Worm (Caenorhabditis elegans) whole organism, young adult: ENCODE data around the gene rhr-2.

ENCODE experiments used
- B0261.1 ChIP-seq: sonication (generic microtip); optimal IDR thresholded peaks from 2 replicates; lab custom pipeline; 2016; ENCODE audit warnings: mild to moderate bottlenecking, missing genetic modification characterization, moderate library complexity, missing compliant biosample characterization
- D2030.7 ChIP-seq: fragments of 200-800 bp; sonication (Bioruptor generic); IDR thresholded peaks from 2 replicates; pipeline ENCODE4 v1.3.6; 2022; ENCODE audit warnings: missing genetic modification reagents, missing genetic modification characterization, missing compliant biosample characterization
- F23B12.7 ChIP-seq: sonication (generic microtip); optimal IDR thresholded peaks from 2 replicates; lab custom pipeline; 2017; ENCODE audit warnings: missing genetic modification characterization, mild to moderate bottlenecking, missing compliant biosample characterization, antibody characterized with exemption, moderate library complexity; ENCODE audit not compliant: insufficient read depth
- F33H1.4 ChIP-seq: fragments of 200-800 bp; sonication (Bioruptor generic); IDR thresholded peaks from 2 replicates; pipeline ENCODE4 v1.3.6; 2022; ENCODE audit warnings: missing genetic modification reagents, missing genetic modification characterization, missing compliant biosample characterization
- T07F8.4 ChIP-seq: sonication (generic microtip); optimal IDR thresholded peaks from 2 replicates; lab custom pipeline; 2016; ENCODE audit warnings: mild to moderate bottlenecking, missing genetic modification characterization, moderate library complexity, missing compliant biosample characterization
- Y53F4B.3 ChIP-seq: fragments of 200-800 bp; sonication (Bioruptor generic); IDR thresholded peaks from 2 replicates; pipeline ENCODE4 v1.3.6; 2022; ENCODE audit warnings: missing genetic modification reagents, missing genetic modification characterization, missing compliant biosample characterization
- Y79H2A.3 ChIP-seq: fragments of 200-800 bp; sonication (Bioruptor generic); conservative IDR thresholded peaks from 2 replicates; pipeline ENCODE4 v1.3.6; 2022; ENCODE audit warnings: missing genetic modification reagents, missing genetic modification characterization, missing compliant biosample characterization
- ama-1 ChIP-seq, 3 experiments: fragments of 150-350 bp in 1 of 3; sonication (generic microtip) in 2 of 3; optimal IDR thresholded peaks; 2 replicates each; lab custom pipeline; 2014 to 2018; ENCODE audit warnings: missing biosample characterization in 2 of 3, missing genetic modification characterization in 2 of 3, missing genetic modification reagents in 2 of 3
- aptf-2 ChIP-seq: fragments of 200-800 bp; sonication (Bioruptor generic); conservative IDR thresholded peaks from 2 replicates; pipeline ENCODE4 v1.3.6; 2022; ENCODE audit warnings: missing genetic modification reagents, missing genetic modification characterization, missing compliant biosample characterization
- athp-1 ChIP-seq: sonication (generic microtip); optimal IDR thresholded peaks from 2 replicates; lab custom pipeline; 2017; ENCODE audit warnings: mild to moderate bottlenecking, missing genetic modification characterization, missing compliant biosample characterization
- attf-5 ChIP-seq: fragments of 200-800 bp; sonication (Bioruptor generic); optimal IDR thresholded peaks from 2 replicates; lab custom pipeline; 2018; ENCODE audit warnings: mild to moderate bottlenecking, missing genetic modification characterization, missing compliant biosample characterization
- bed-1 ChIP-seq: fragments of 200-800 bp; sonication (Bioruptor generic); IDR thresholded peaks from 2 replicates; pipeline ENCODE4 v1.3.6; 2022; ENCODE audit warnings: missing genetic modification reagents, missing genetic modification characterization, missing compliant biosample characterization
- ceh-100 ChIP-seq: fragments of 200-800 bp; sonication (Bioruptor generic); IDR thresholded peaks from 2 replicates; pipeline ENCODE4 v1.3.6; 2022; ENCODE audit warnings: missing genetic modification reagents, missing genetic modification characterization, missing compliant biosample characterization
- ceh-79 ChIP-seq: sonication (generic microtip); optimal IDR thresholded peaks from 2 replicates; lab custom pipeline; 2017; ENCODE audit warnings: mild to moderate bottlenecking, missing genetic modification characterization, missing compliant biosample characterization
- die-1 ChIP-seq: sonication (generic microtip); optimal IDR thresholded peaks from 2 replicates; lab custom pipeline; 2016; ENCODE audit warnings: missing genotype, mild to moderate bottlenecking, missing genetic modification characterization, missing compliant biosample characterization
- dox-1 ChIP-seq: fragments of 200-800 bp; sonication (Bioruptor generic); IDR thresholded peaks from 2 replicates; pipeline ENCODE4 v1.3.6; 2022; ENCODE audit warnings: missing genetic modification reagents, missing genetic modification characterization, missing compliant biosample characterization
- dpl-1 ChIP-seq: fragments of 150-350 bp; optimal IDR thresholded peaks from 2 replicates; lab custom pipeline; 2014; ENCODE audit warnings: missing biosample characterization, missing genetic modification reagents, missing genetic modification characterization
- efl-1 ChIP-seq: fragments of 150-350 bp; optimal IDR thresholded peaks from 2 replicates; lab custom pipeline; 2014; ENCODE audit warnings: missing biosample characterization, missing genetic modification reagents, missing genetic modification characterization
- gei-17 ChIP-seq: fragments of 200-800 bp; sonication (Bioruptor generic); optimal IDR thresholded peaks from 2 replicates; lab custom pipeline; 2018; ENCODE audit warnings: mild to moderate bottlenecking, missing genetic modification characterization, missing compliant biosample characterization
- him-1 ChIP-seq: sonication (generic microtip); optimal IDR thresholded peaks from 2 replicates; lab custom pipeline; 2016; ENCODE audit warnings: missing genotype, missing genetic modification reagents, missing genetic modification characterization, missing compliant biosample characterization
- hlh-26 ChIP-seq: fragments of 200-800 bp; sonication (Bioruptor generic); conservative IDR thresholded peaks from 2 replicates; pipeline ENCODE4 v1.3.6; 2022; ENCODE audit warnings: missing genetic modification reagents, missing genetic modification characterization, missing compliant biosample characterization
- hmg-1.2 ChIP-seq: fragments of 200-800 bp; sonication (Bioruptor generic); IDR thresholded peaks from 2 replicates; pipeline ENCODE4 v1.3.6; 2022; ENCODE audit warnings: missing genetic modification reagents, missing genetic modification characterization, missing compliant biosample characterization
- hmg-20 ChIP-seq: fragments of 200-800 bp; sonication (Bioruptor generic); IDR thresholded peaks from 2 replicates; pipeline ENCODE4 v1.3.6; 2022; ENCODE audit warnings: missing genetic modification reagents, missing genetic modification characterization, missing compliant biosample characterization
- let-526 ChIP-seq: fragments of 200-800 bp; sonication (Bioruptor generic); IDR thresholded peaks from 2 replicates; pipeline ENCODE4 v1.3.6; 2022; ENCODE audit warnings: missing genetic modification reagents, missing genetic modification characterization, missing compliant biosample characterization
- let-607 ChIP-seq, 2 experiments: fragments of 200-800 bp in 1 of 2; sonication (Bioruptor generic) in 1 of 2; sonication (generic microtip) in 1 of 2; optimal IDR thresholded peaks; 2 replicates each; lab custom pipeline; 2016 to 2018; ENCODE audit warnings: mild to moderate bottlenecking in 2 of 2, missing compliant biosample characterization in 2 of 2, missing genetic modification characterization in 2 of 2, moderate library complexity in 2 of 2, missing genotype in 1 of 2
- lin-35 ChIP-seq, 3 experiments: fragments of 150-350 bp in 2 of 3; sonication (generic microtip) in 1 of 3; optimal IDR thresholded peaks; 2 replicates each; lab custom pipeline; 2014 to 2018; ENCODE audit warnings: missing biosample characterization in 3 of 3, missing genetic modification characterization in 3 of 3, missing genetic modification reagents in 3 of 3
- lin-54 ChIP-seq: fragments of 200-800 bp; sonication (Bioruptor generic); optimal IDR thresholded peaks from 2 replicates; lab custom pipeline; 2018; ENCODE audit warnings: mild to moderate bottlenecking, missing genetic modification characterization, missing compliant biosample characterization
- lir-1 ChIP-seq: fragments of 200-800 bp; sonication (Bioruptor generic); conservative IDR thresholded peaks from 2 replicates; pipeline ENCODE4 v1.3.6; 2022; ENCODE audit warnings: missing genetic modification reagents, missing genetic modification characterization, missing compliant biosample characterization
- lsl-1 ChIP-seq: fragments of 200-800 bp; sonication (Bioruptor generic); optimal IDR thresholded peaks from 2 replicates; lab custom pipeline; 2018; ENCODE audit warnings: mild to moderate bottlenecking, missing genetic modification characterization, moderate library complexity, missing compliant biosample characterization
- madf-3 ChIP-seq: fragments of 200-800 bp; sonication (Bioruptor generic); IDR thresholded peaks from 2 replicates; pipeline ENCODE4 v1.3.6; 2022; ENCODE audit warnings: missing genetic modification reagents, missing genetic modification characterization, missing compliant biosample characterization
- madf-6 ChIP-seq: fragments of 200-800 bp; sonication (Bioruptor generic); IDR thresholded peaks from 2 replicates; pipeline ENCODE4 v1.3.6; 2022; ENCODE audit warnings: missing genetic modification reagents, missing genetic modification characterization, missing compliant biosample characterization
- mcd-1 ChIP-seq: fragments of 200-800 bp; sonication (Bioruptor generic); IDR thresholded peaks from 2 replicates; pipeline ENCODE4 v1.3.6; 2022; ENCODE audit warnings: missing genetic modification reagents, missing genetic modification characterization, missing compliant biosample characterization
- mel-28 ChIP-seq: sonication (generic microtip); optimal IDR thresholded peaks from 2 replicates; lab custom pipeline; 2016; ENCODE audit warnings: borderline replicate concordance, mild to moderate bottlenecking, missing genetic modification characterization, missing compliant biosample characterization
- rec-8 ChIP-seq, 2 experiments: sonication (generic microtip); optimal IDR thresholded peaks; 2 replicates each; lab custom pipeline; 2016; ENCODE audit warnings: mild to moderate bottlenecking in 2 of 2, missing genetic modification characterization in 2 of 2, missing genetic modification reagents in 2 of 2, missing genotype in 2 of 2, missing biosample characterization in 1 of 2, missing compliant biosample characterization in 1 of 2, moderate library complexity in 1 of 2
- snpc-1.3 ChIP-seq: sonication (generic microtip); optimal IDR thresholded peaks from 2 replicates; lab custom pipeline; 2017; ENCODE audit warnings: missing genetic modification characterization, mild to moderate bottlenecking, missing compliant biosample characterization, antibody characterized with exemption, moderate library complexity, missing genotype, missing genetic modification reagents; ENCODE audit not compliant: insufficient read depth
- snpc-3.4 ChIP-seq: sonication (generic microtip); optimal IDR thresholded peaks from 2 replicates; lab custom pipeline; 2017; ENCODE audit warnings: missing genetic modification characterization, mild to moderate bottlenecking, missing compliant biosample characterization, antibody characterized with exemption, moderate library complexity, missing genotype, missing genetic modification reagents
- somi-1 ChIP-seq: fragments of 200-800 bp; sonication (Bioruptor generic); optimal IDR thresholded peaks from 2 replicates; lab custom pipeline; 2018; ENCODE audit warnings: mild to moderate bottlenecking, missing genetic modification characterization, missing compliant biosample characterization
- tbx-9 ChIP-seq: sonication (generic microtip); optimal IDR thresholded peaks from 2 replicates; lab custom pipeline; 2016; ENCODE audit warnings: borderline replicate concordance, missing genetic modification characterization, inconsistent platforms, missing compliant biosample characterization
- unc-130 ChIP-seq: sonication (generic microtip); optimal IDR thresholded peaks from 2 replicates; lab custom pipeline; 2016; ENCODE audit warnings: missing genetic modification reagents, missing genetic modification characterization, missing compliant biosample characterization
- xnd-1 ChIP-seq: sonication (generic microtip); optimal IDR thresholded peaks from 2 replicates; lab custom pipeline; 2016; ENCODE audit warnings: missing genotype, missing genetic modification reagents, missing genetic modification characterization, missing compliant biosample characterization
- ztf-28 ChIP-seq: fragments of 200-800 bp; sonication (Bioruptor generic); IDR thresholded peaks from 2 replicates; pipeline ENCODE4 v1.3.6; 2022; ENCODE audit warnings: missing genetic modification reagents, missing genetic modification characterization, missing compliant biosample characterization

The rhr-2 gene

DNA sequence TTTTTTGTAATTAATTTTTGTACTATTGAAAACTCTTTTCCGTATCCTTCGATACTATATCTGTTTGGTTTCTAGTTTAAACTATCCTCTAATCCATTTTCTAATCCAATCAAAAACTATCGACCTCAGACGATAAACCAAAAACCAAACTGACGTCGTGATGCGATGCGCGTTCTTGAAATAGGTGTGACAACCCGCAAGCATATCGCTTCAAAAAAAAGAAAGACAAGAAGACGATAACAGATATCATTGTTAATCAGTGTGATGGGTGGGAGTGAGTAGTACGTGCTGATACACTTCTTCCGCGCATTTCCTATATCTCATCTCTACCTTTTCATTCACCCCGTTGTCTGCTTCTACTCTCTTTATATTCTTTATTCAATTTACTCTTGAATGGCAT is 9.9 kb upstream of the rhr-2 start, which contains the start of gene T04F3.1:
TSS of gene T04F3.1 (plus strand) at position 246 of the 400 bp plus-strand sequence.
- TF ChIP-seq dox-1, result no peak
- no peak for TF ChIP-seq dpl-1
- no peak for TF ChIP-seq lin-35 (GFP tag; optimal IDR thresholded peaks at IDR 0.05; lab: Kevin White, UChicago)
- TF ChIP-seq lir-1 (GFP tag; lab: Robert Waterston, UW), result no peak
- TF ChIP-seq ama-1 (optimal IDR thresholded peaks at IDR 0.05; lab: Kevin White, UChicago), result no peak
- TF ChIP-seq ama-1 (GFP tag; optimal IDR thresholded peaks at IDR 0.05; lab: Kevin White, UChicago), result no peak
- TF ChIP-seq rec-8 (tag; optimal IDR thresholded peaks at IDR 0.05; lab: Kevin White, UChicago), result no peak
- no peak for TF ChIP-seq ceh-100
- no peak for TF ChIP-seq Y53F4B.3
- TF ChIP-seq hlh-26 (GFP tag; lab: Robert Waterston, UW), result no peak
- no peak for TF ChIP-seq somi-1
- TF ChIP-seq mel-28, result no peak
- no peak for TF ChIP-seq let-526 (GFP tag; lab: Robert Waterston, UW)
- no peak for TF ChIP-seq ceh-79 (tag; lab: Kevin White, UChicago)
- no peak for TF ChIP-seq ztf-28 (GFP tag; lab: Robert Waterston, UW)
- TF ChIP-seq, all 124 proteins: peak for 0

DNA sequence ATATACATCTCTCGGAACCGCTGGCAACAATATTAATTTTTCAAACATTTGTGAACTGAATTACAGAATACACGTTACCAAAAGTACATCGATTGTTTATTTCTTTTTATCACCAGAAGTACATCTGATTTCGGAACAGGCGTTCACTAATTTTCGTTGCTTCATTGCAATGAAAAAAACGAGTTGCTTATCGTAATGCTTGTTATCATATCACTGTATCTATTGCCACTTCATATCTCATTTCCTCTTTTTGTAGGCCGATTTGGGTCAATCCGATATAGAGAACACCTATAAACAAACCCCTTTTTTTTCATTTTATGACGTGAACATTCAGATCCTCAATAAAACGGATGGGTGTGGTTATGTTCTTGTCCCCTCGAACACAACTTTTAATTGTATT is 7.4 kb upstream of the rhr-2 start:
- TF ChIP-seq T07F8.4 (tag; lab: Kevin White, UChicago) (no peak), snpc-1.3 (tag; lab: Kevin White, UChicago) (no peak), xnd-1 (no peak), hmg-20 (no peak), Y79H2A.3 (GFP tag; lab: Robert Waterston, UW) (no peak), bed-1 (GFP tag; lab: Robert Waterston, UW) (no peak), die-1 (tag; lab: Kevin White, UChicago) (no peak)

DNA sequence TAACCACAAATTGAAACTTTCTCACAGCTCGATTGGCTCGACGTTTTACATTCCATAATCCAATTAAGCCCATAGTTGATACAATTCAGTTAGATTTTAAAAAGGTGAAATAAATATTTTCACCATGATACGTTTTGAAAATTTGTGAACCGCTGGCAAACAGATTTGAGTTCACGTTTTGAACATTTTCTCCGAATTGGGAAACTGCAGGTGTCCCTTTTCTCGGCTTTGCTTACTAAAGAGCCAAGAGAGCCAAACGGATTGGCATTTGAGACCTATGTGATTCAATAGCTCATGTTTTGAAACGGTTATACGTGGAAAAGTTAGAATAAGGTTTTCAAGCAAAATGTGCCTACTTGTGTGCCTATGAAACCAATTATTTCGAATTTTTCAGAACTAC is 6.9 kb upstream of the rhr-2 start, which contains the start of gene spe-42:
TSS of gene spe-42 (minus strand) at position 101 of the 400 bp plus-strand sequence.
- TF ChIP-seq lin-35 (GFP tag; optimal IDR thresholded peaks at IDR 0.05; lab: Kevin White, UChicago) (no peak), B0261.1 (no peak), him-1 (tag; lab: Kevin White, UChicago) (no peak), F33H1.4 (GFP tag; lab: Robert Waterston, UW) (no peak), madf-6 (GFP tag; lab: Robert Waterston, UW) (no peak), attf-5 (GFP tag; lab: Kevin White, UChicago) (no peak), let-607 (tag; optimal IDR thresholded peaks at IDR 0.05; lab: Kevin White, UChicago) (no peak), tbx-9 (no peak)

DNA sequence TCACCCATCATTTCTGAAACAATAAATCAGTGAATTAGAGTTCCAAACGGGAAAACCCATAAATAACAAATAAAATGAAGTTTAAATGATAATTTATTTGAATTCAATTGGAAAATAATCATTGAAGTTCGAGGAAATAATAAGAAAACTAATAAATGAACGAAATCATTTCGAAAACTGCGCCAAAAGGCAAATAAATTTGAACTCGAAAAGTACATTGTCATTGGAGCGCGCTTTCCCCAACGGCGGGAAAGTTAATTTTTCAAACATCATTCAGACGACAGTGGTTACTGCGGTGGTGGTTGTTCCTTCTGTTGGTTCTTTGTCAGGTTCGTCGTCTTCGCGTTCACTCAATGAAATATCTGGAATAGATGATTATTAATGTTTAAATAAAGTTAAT is 3.5 kb upstream of the rhr-2 start, which contains the start of gene npp-22:
TSS of gene npp-22 (minus strand) at position 13 of the 400 bp plus-strand sequence.
- TF ChIP-seq gei-17 (GFP tag; lab: Kevin White, UChicago) (no peak), let-526 (GFP tag; lab: Robert Waterston, UW) (no peak), lin-35 (GFP tag; optimal IDR thresholded peaks at IDR 0.05; lab: Kevin White, UChicago) (peak in 1 of 3 experiments; percentile 61), aptf-2 (0 out of 2 replicates have a peak, but pooled peaks have one; percentile 46), hmg-1.2 (GFP tag; lab: Robert Waterston, UW) (no peak), lsl-1 (GFP tag; lab: Kevin White, UChicago) (peak; percentile 40), D2030.7 (0 out of 2 replicates have a peak, but pooled peaks have one; percentile 22), athp-1 (tag; lab: Kevin White, UChicago) (no peak), snpc-3.4 (peak; percentile 14), unc-130 (GFP tag; lab: Kevin White, UChicago) (no peak), madf-6 (GFP tag; lab: Robert Waterston, UW) (peak; percentile 74; the same call in 1 of the 2 replicates), lin-54 (GFP tag; lab: Kevin White, UChicago) (peak; percentile 90), dpl-1 (peak; percentile 85), efl-1 (peak; percentile 89), mcd-1 (GFP tag; lab: Robert Waterston, UW) (peak; percentile 89), madf-3 (GFP tag; lab: Robert Waterston, UW) (0 out of 2 replicates have a peak, but pooled peaks have one; percentile 47), F23B12.7 (tag; lab: Kevin White, UChicago) (no peak)
